Worm (Caenorhabditis elegans) whole organism, mixed stage, embryonic: ENCODE measurements around the gene F41H10.2.

Experiments used
- blmp-1 ChIP-seq: fragments of 150-350 bp; optimal IDR thresholded peaks from 2 replicates; lab custom pipeline; 2014; ENCODE audit warnings: missing biosample characterization, missing genetic modification characterization
- ceh-39 ChIP-seq: fragments of 150-350 bp; optimal IDR thresholded peaks from 2 replicates; lab custom pipeline; 2014; ENCODE audit warnings: missing biosample characterization, missing genetic modification characterization
- lin-32 ChIP-seq: fragments of 200-800 bp; sonication (Bioruptor generic); optimal IDR thresholded peaks from 2 replicates; lab custom pipeline; 2018; ENCODE audit warnings: mild to moderate bottlenecking, missing genetic modification characterization, missing compliant biosample characterization
- mab-5 ChIP-seq: fragments of 150-350 bp; optimal IDR thresholded peaks from 2 replicates; lab custom pipeline; 2014; ENCODE audit warnings: missing biosample characterization, missing genetic modification characterization
- pha-4 ChIP-seq: fragments of 150-350 bp; optimal IDR thresholded peaks from 2 replicates; lab custom pipeline; 2018; ENCODE audit warnings: missing biosample characterization, missing genetic modification reagents, missing genetic modification characterization
- unc-62 ChIP-seq: fragments of 150-350 bp; optimal IDR thresholded peaks from 2 replicates; lab custom pipeline; 2014; ENCODE audit warnings: missing biosample characterization, missing genetic modification reagents, missing genetic modification characterization
- ztf-11 ChIP-seq: fragments of 150-350 bp; optimal IDR thresholded peaks from 2 replicates; lab custom pipeline; 2014; ENCODE audit warnings: missing biosample characterization, missing genetic modification characterization

ce11 chrIV:5360533-5360932 is 20.9 kb upstream of the F41H10.2 start, which contains the start of gene F41H10.5:
- TF ChIP-seq blmp-1 = no peak
- TF ChIP-seq lin-32 = no peak
- no peak for TF ChIP-seq ztf-11
- TF ChIP-seq unc-62 (GFP tag; lab: Kevin White, UChicago) = no peak
- no peak for TF ChIP-seq ceh-39 (tag; lab: Kevin White, UChicago)
- no peak for TF ChIP-seq pha-4 (tag; lab: Kevin White, UChicago)
- no peak for TF ChIP-seq mab-5
